Fruit fly (Drosophila melanogaster) whole organism, embryonic: ENCODE results near the gene Rexo5.

ENCODE experiments used
- CG32532 ChIP-seq: fragments of 200-800 bp; sonication (Bioruptor generic); IDR thresholded peaks from 2 replicates; pipeline ENCODE4 v1.3.6; 2022; ENCODE audit warnings: missing biosample characterization, missing genetic modification characterization
- gsb ChIP-seq: fragments of 200-800 bp; sonication (Bioruptor generic); IDR thresholded peaks from 2 replicates; pipeline ENCODE4 v1.3.6; 2022; ENCODE audit warnings: missing biosample characterization, missing genetic modification characterization

DNA sequence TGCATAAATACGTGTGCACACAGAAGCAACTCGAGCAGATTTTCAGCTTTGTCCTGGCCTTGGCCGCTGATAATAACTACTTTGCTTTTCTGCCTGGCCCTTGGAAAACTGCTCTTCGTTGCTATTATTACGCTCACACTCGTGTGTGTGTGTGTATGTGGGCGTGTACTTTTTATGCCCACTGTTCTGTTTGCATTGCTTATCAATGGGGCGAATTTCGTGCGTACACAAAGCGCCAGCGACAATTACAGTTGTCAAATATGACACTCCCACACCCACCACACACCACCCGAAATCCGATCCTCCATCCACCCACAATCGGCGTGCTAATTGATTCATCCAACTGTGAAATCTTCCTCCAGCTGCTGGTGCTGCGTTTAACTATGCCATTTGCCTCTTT, 9.2 kb downstream of the Rexo5 start:
- TF ChIP-seq CG32532 (GFP tag; lab: Robert Waterston, UW) = no peak
- TF ChIP-seq gsb (GFP tag; lab: Robert Waterston, UW) = no peak
